Fruit fly (Drosophila melanogaster): ENCODE results near the gene CG14662.
A peak's percentile ranks its signal among the peaks of the same experiment; 100 is the strongest.

CG14662 gene

DNA sequence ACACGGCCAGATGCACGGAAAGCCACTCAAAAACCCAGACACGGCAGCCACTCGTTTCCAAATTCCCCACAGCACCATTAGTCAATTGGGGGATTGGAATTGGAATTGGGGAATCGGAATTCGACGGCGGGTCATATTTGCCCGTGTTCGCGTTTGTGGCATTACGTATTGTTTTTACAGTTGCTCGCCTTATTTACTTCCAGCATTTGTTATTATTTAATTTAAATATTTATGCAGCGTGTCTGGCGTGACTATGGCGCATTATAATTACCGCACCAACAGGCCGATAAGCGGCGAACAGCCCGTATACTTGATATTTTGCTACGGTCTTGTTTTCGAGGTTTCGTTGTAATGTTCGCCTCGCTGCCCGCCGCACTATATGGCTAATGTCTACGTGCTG lies 31.1 kb upstream of the CG14662 start (continued):
- TF ChIP-seq Rfx (GFP tag; IDR thresholded peaks at IDR 0.05) (peak; percentile 68; the same call in 1 of the 2 replicates), CG12942 (GFP tag; optimal IDR thresholded peaks at IDR 0.05) (no peak), E2f1 (GFP tag; IDR thresholded peaks at IDR 0.05) (no peak), seq (GFP tag; IDR thresholded peaks at IDR 0.05) (peak; percentile 58), tup (GFP tag; optimal IDR thresholded peaks at IDR 0.05) (peak; percentile 47), Scr (GFP tag; IDR thresholded peaks at IDR 0.05; ENCODE audit: partially characterized antibody) (no peak), CG1792 (GFP tag; optimal IDR thresholded peaks at IDR 0.05) (no peak), HmgD (GFP tag; optimal IDR thresholded peaks at IDR 0.05) (no peak), Mrtf (GFP tag; IDR thresholded peaks at IDR 0.05) (no peak), CG11456 (GFP tag; IDR thresholded peaks at IDR 0.05) (peak; percentile 42; the same call in 1 of the 3 replicates), Nf-YB (GFP tag; optimal IDR thresholded peaks at IDR 0.05) (no peak), CG15073 (GFP tag; optimal IDR thresholded peaks at IDR 0.05) (no peak), CG18599 (GFP tag; optimal IDR thresholded peaks at IDR 0.05) (peak; percentile 92), vvl (GFP tag; IDR thresholded peaks at IDR 0.05) (peak; percentile 59; the same call in 1 of the 2 replicates), emc (GFP tag; optimal IDR thresholded peaks at IDR 0.05) (no peak), CG2116 (GFP tag; optimal IDR thresholded peaks at IDR 0.05) (peak; percentile 16), slou (GFP tag; optimal IDR thresholded peaks at IDR 0.05) (no peak), CG9727 (GFP tag; optimal IDR thresholded peaks at IDR 0.05) (peak; percentile 20), CG13287 (GFP tag; IDR thresholded peaks at IDR 0.05; ENCODE audit: partially characterized antibody) (no peak), her (GFP tag; optimal IDR thresholded peaks at IDR 0.05) (no peak), Deaf1 (tag; optimal IDR thresholded peaks at IDR 0.05) (no peak), CG18476 (GFP tag; optimal IDR thresholded peaks at IDR 0.05) (peak; percentile 40), CG3281 (GFP tag; optimal IDR thresholded peaks at IDR 0.05) (peak; percentile 83), CG8944 (GFP tag; optimal IDR thresholded peaks at IDR 0.05) (no peak), CG10431 (GFP tag; optimal IDR thresholded peaks at IDR 0.05) (peak; percentile 7), Eip74EF (GFP tag; optimal IDR thresholded peaks at IDR 0.05) (no peak), CG3065 (GFP tag; optimal IDR thresholded peaks at IDR 0.05) (no peak), org-1 (GFP tag; optimal IDR thresholded peaks at IDR 0.05) (peak; percentile 56), trh (GFP tag; optimal IDR thresholded peaks at IDR 0.05) (no peak), gt (GFP tag; IDR thresholded peaks at IDR 0.05) (no peak), CG17802 (tag; optimal IDR thresholded peaks at IDR 0.05) (no peak), caup (GFP tag; optimal IDR thresholded peaks at IDR 0.05; ENCODE audit: severe bottlenecking) (peak; percentile 84), pho (GFP tag; optimal IDR thresholded peaks at IDR 0.05) (no peak), CG10209 (GFP tag; optimal IDR thresholded peaks at IDR 0.05) (peak; percentile 72), shn (GFP tag; optimal IDR thresholded peaks at IDR 0.05) (no peak), Atf6 (GFP tag; IDR thresholded peaks at IDR 0.05) (peak; percentile 84), CG6272 (GFP tag; IDR thresholded peaks at IDR 0.05) (no peak), Blimp-1 (GFP tag; optimal IDR thresholded peaks at IDR 0.05) (peak; percentile 61), Lpt (GFP tag; optimal IDR thresholded peaks at IDR 0.05) (no peak), zfh1 (GFP tag; IDR thresholded peaks at IDR 0.05) (0 out of 3 replicates have a peak, but pooled peaks have one; percentile 5), Six4 (GFP tag; optimal IDR thresholded peaks at IDR 0.05) (no peak), sna (GFP tag; IDR thresholded peaks at IDR 0.05; ENCODE audit: partially characterized antibody) (no peak), stc (GFP tag; IDR thresholded peaks at IDR 0.05) (peak; percentile 14; the same call in 1 of the 2 replicates), Dbx (GFP tag; IDR thresholded peaks at IDR 0.05) (peak; percentile 48; the same call in 1 of the 3 replicates), gro (GFP tag; optimal IDR thresholded peaks at IDR 0.05) (no peak), HLH4C (GFP tag; IDR thresholded peaks at IDR 0.05; ENCODE audit: partially characterized antibody) (no peak), CG17328 (GFP tag; IDR thresholded peaks at IDR 0.05) (peak; percentile 23; the same call in 1 of the 2 replicates), CG16779 (GFP tag; IDR thresholded peaks at IDR 0.05) (no peak; the same call in 1 of the 2 replicates), CG18619 (GFP tag; optimal IDR thresholded peaks at IDR 0.05) (peak; percentile 62), Chrac-16 (GFP tag; optimal IDR thresholded peaks at IDR 0.05) (no peak), Atf-2 (GFP tag; optimal IDR thresholded peaks at IDR 0.05) (no peak)
